Worm (Caenorhabditis elegans): ENCODE results near the gene F25B5.3.

ce11 chrIII:5925724-5926123 lies 23.0 kb upstream of the F25B5.3 start, which contains the start of the genes dnc-2 and bcl-7:
- TF ChIP-seq ztf-11 (tag; optimal IDR thresholded peaks at IDR 0.05) (no peak), dve-1 (tag; optimal IDR thresholded peaks at IDR 0.05; ENCODE audit: insufficient read depth) (peak; percentile 37), php-3 (GFP tag; IDR thresholded peaks at IDR 0.05) (no peak), gei-8 (GFP tag; optimal IDR thresholded peaks at IDR 0.05) (no peak), nhr-11 (tag; optimal IDR thresholded peaks at IDR 0.05) (no peak), fos-1 (tag; optimal IDR thresholded peaks at IDR 0.05) (no peak), pha-4 (GFP tag; IDR thresholded peaks at IDR 0.05) (no peak), pha-4 (tag; optimal IDR thresholded peaks at IDR 0.05) (peak; percentile 51), nhr-28 (tag; optimal IDR thresholded peaks at IDR 0.05) (no peak), tra-1 (GFP tag; IDR thresholded peaks at IDR 0.05) (no peak), nhr-6 (tag; optimal IDR thresholded peaks at IDR 0.05) (peak; percentile 12), snpc-4 (tag; optimal IDR thresholded peaks at IDR 0.05) (no peak), spr-1 (tag; optimal IDR thresholded peaks at IDR 0.05) (no peak), egl-43 (GFP tag; IDR thresholded peaks at IDR 0.05) (no peak)

Data from whole organism, L4 larva.